Worm (Caenorhabditis elegans) whole organism, L2 larva: ENCODE measurements around the gene asna-1.

Source experiments
- F13H6.1 ChIP-seq: sonication (generic microtip); optimal IDR thresholded peaks from 2 replicates; lab custom pipeline; 2016; ENCODE audit warnings: missing genetic modification characterization, missing compliant biosample characterization
- alr-1 ChIP-seq: fragments of 150-350 bp; optimal IDR thresholded peaks from 2 replicates; lab custom pipeline; 2014; ENCODE audit warnings: missing biosample characterization, missing genetic modification characterization
- ama-1 ChIP-seq: fragments of 150-350 bp; optimal IDR thresholded peaks from 2 replicates; lab custom pipeline; 2018; ENCODE audit warnings: inconsistent platforms
- dmd-4 ChIP-seq: sonication (generic microtip); optimal IDR thresholded peaks from 2 replicates; lab custom pipeline; 2017; ENCODE audit warnings: missing biosample characterization, missing genetic modification characterization
- fos-1 ChIP-seq: fragments of 150-350 bp; optimal IDR thresholded peaks from 2 replicates; lab custom pipeline; 2014; ENCODE audit warnings: missing biosample characterization, missing genetic modification characterization
- mbf-1 ChIP-seq: sonication (generic microtip); optimal IDR thresholded peaks from 2 replicates; lab custom pipeline; 2017; ENCODE audit warnings: missing biosample characterization, missing genetic modification characterization
- nhr-11 ChIP-seq: fragments of 150-350 bp; optimal IDR thresholded peaks from 2 replicates; lab custom pipeline; 2014; ENCODE audit warnings: missing biosample characterization, missing genetic modification characterization
- nhr-12 ChIP-seq: fragments of 150-350 bp; optimal IDR thresholded peaks from 2 replicates; lab custom pipeline; 2014; ENCODE audit warnings: missing biosample characterization, missing genetic modification characterization
- nhr-129 ChIP-seq: fragments of 150-350 bp; optimal IDR thresholded peaks from 2 replicates; lab custom pipeline; 2014; ENCODE audit warnings: missing biosample characterization, missing genetic modification characterization
- nhr-23 ChIP-seq: fragments of 150-350 bp; optimal IDR thresholded peaks from 2 replicates; lab custom pipeline; 2014; ENCODE audit warnings: missing biosample characterization, missing genetic modification reagents, missing genetic modification characterization
- nhr-77 ChIP-seq: fragments of 150-350 bp; optimal IDR thresholded peaks from 2 replicates; lab custom pipeline; 2014; ENCODE audit warnings: missing biosample characterization, missing genetic modification characterization
- unc-62 ChIP-seq: fragments of 150-350 bp; optimal IDR thresholded peaks from 2 replicates; lab custom pipeline; 2014; ENCODE audit warnings: missing biosample characterization, missing genetic modification reagents, missing genetic modification characterization
- ztf-11 ChIP-seq: sonication (generic microtip); optimal IDR thresholded peaks from 2 replicates; lab custom pipeline; 2017; ENCODE audit warnings: missing biosample characterization, missing genetic modification characterization
- ztf-4 ChIP-seq: fragments of 150-350 bp; optimal IDR thresholded peaks from 2 replicates; lab custom pipeline; 2014; ENCODE audit warnings: missing biosample characterization, missing genetic modification characterization

- no peak for TF ChIP-seq nhr-23 (tag; lab: Kevin White, UChicago)
- TF ChIP-seq mbf-1 (tag; lab: Kevin White, UChicago) = no peak
- TF ChIP-seq dmd-4 (tag; lab: Kevin White, UChicago) = no peak
- TF ChIP-seq nhr-11 (tag; lab: Kevin White, UChicago) = no peak
- no peak for TF ChIP-seq ztf-4 (tag; lab: Kevin White, UChicago)
- no peak for TF ChIP-seq fos-1 (tag; lab: Kevin White, UChicago)
- TF ChIP-seq nhr-77 = no peak
- no peak for TF ChIP-seq F13H6.1
- no peak for TF ChIP-seq unc-62 (GFP tag; lab: Kevin White, UChicago)
- no peak for TF ChIP-seq ztf-11 (tag; lab: Kevin White, UChicago)
- TF ChIP-seq alr-1 (tag; lab: Kevin White, UChicago) = no peak
- TF ChIP-seq nhr-129 (tag; lab: Kevin White, UChicago) = peak; percentile 39
- TF ChIP-seq ama-1 = no peak
- no peak for TF ChIP-seq nhr-12 (tag; lab: Kevin White, UChicago)
These were observed 4.9 kb downstream of the asna-1 start for ce11 chrIII:8899767-8900166.
